Fruit fly (Drosophila melanogaster) whole organism, embryonic: ENCODE measurements around the gene CG14960.

ENCODE experiments used
- ATbp ChIP-seq: fragments of 200-800 bp; sonication (Bioruptor generic); optimal IDR thresholded peaks from 2 replicates; lab custom pipeline; 2017; ENCODE audit warnings: missing biosample characterization, mild to moderate bottlenecking, missing genetic modification characterization, missing genetic modification reagents
- Adf1 ChIP-seq: fragments of 200-800 bp; sonication (Bioruptor generic); IDR thresholded peaks from 2 replicates; pipeline ENCODE4 v1.3.6; 2022; ENCODE audit warnings: missing biosample characterization, missing genetic modification characterization
- Bdp1 ChIP-seq: fragments of 200-800 bp; sonication (Bioruptor generic); optimal IDR thresholded peaks from 3 replicates; lab custom pipeline; 2016; ENCODE audit warnings: missing biosample characterization, missing genetic modification characterization
- Bteb2 ChIP-seq: fragments of 200-800 bp; sonication (Bioruptor generic); optimal IDR thresholded peaks from 2 replicates; lab custom pipeline; 2016; ENCODE audit warnings: missing biosample characterization, missing genetic modification characterization
- CG10321 ChIP-seq: fragments of 200-800 bp; sonication (Bioruptor generic); IDR thresholded peaks from 2 replicates; pipeline ENCODE4 v1.3.6; 2022; ENCODE audit warnings: missing biosample characterization, missing genetic modification characterization
- CG11695 ChIP-seq: fragments of 200-800 bp; sonication (Bioruptor generic); IDR thresholded peaks from 3 replicates; pipeline ENCODE4 v1.3.6; 2022; ENCODE audit warnings: missing biosample characterization, missing genetic modification characterization
- CG11696 ChIP-seq: fragments of 200-800 bp; sonication (Bioruptor generic); IDR thresholded peaks from 2 replicates; pipeline ENCODE4 v1.3.6; 2022; ENCODE audit warnings: missing biosample characterization, missing genetic modification characterization
- CG12942 ChIP-seq: fragments of 200-800 bp; sonication (Bioruptor generic); optimal IDR thresholded peaks from 3 replicates; lab custom pipeline; 2016; ENCODE audit warnings: missing biosample characterization, missing genetic modification characterization
- CG14965 ChIP-seq: fragments of 200-800 bp; sonication (Bioruptor generic); optimal IDR thresholded peaks from 2 replicates; lab custom pipeline; 2016; ENCODE audit warnings: missing biosample characterization, missing genetic modification characterization, borderline replicate concordance
- CG15073 ChIP-seq: fragments of 200-800 bp; sonication (Bioruptor generic); optimal IDR thresholded peaks from 2 replicates; lab custom pipeline; 2016; ENCODE audit warnings: missing biosample characterization, missing genetic modification characterization
- CG1603 ChIP-seq: fragments of 200-800 bp; sonication (Bioruptor generic); optimal IDR thresholded peaks from 2 replicates; lab custom pipeline; 2019; ENCODE audit warnings: missing biosample characterization, mild to moderate bottlenecking, missing genetic modification characterization, moderate library complexity
- CG17328 ChIP-seq: fragments of 200-800 bp; sonication (Bioruptor generic); IDR thresholded peaks from 2 replicates; pipeline ENCODE4 v1.3.6; 2022; ENCODE audit warnings: missing biosample characterization, missing genetic modification characterization
- CG18011 ChIP-seq: fragments of 200-800 bp; sonication (Bioruptor generic); optimal IDR thresholded peaks from 2 replicates; lab custom pipeline; 2017; ENCODE audit warnings: missing biosample characterization, missing genetic modification characterization, mild to moderate bottlenecking, moderate library complexity, missing genotype
- CG1832 ChIP-seq: fragments of 200-800 bp; sonication (Bioruptor generic); optimal IDR thresholded peaks from 2 replicates; lab custom pipeline; 2017; ENCODE audit warnings: missing biosample characterization, mild to moderate bottlenecking, missing genetic modification characterization, inconsistent platforms
- CG30020 ChIP-seq: fragments of 200-800 bp; optimal IDR thresholded peaks from 2 replicates; lab custom pipeline; 2019; ENCODE audit warnings: missing biosample characterization, mild to moderate bottlenecking, missing genetic modification characterization, moderate library complexity
- CG6272 ChIP-seq: fragments of 200-800 bp; sonication (Bioruptor generic); IDR thresholded peaks from 2 replicates; pipeline ENCODE4 v1.3.6; 2022; ENCODE audit warnings: missing biosample characterization, missing genetic modification characterization
- CG7372 ChIP-seq: fragments of 200-800 bp; sonication (Bioruptor generic); IDR thresholded peaks from 2 replicates; pipeline ENCODE4 v1.3.6; 2022; ENCODE audit warnings: missing biosample characterization, missing genetic modification characterization
- CG7963 ChIP-seq: fragments of 200-800 bp; sonication (Bioruptor generic); IDR thresholded peaks from 3 replicates; pipeline ENCODE4 v1.3.6; 2022; ENCODE audit warnings: missing biosample characterization, missing genetic modification characterization; ENCODE audit not compliant: partially characterized antibody
- CG8478 ChIP-seq: fragments of >200 bp; optimal IDR thresholded peaks from 2 replicates; lab custom pipeline; 2018
- CG9817 ChIP-seq: fragments of 200-800 bp; sonication (Bioruptor generic); optimal IDR thresholded peaks from 2 replicates; lab custom pipeline; 2018; ENCODE audit warnings: missing biosample characterization, mild to moderate bottlenecking, missing genetic modification characterization, moderate library complexity
- CTCF ChIP-seq: fragments of 200-800 bp; sonication (Bioruptor generic); optimal IDR thresholded peaks from 2 replicates; lab custom pipeline; 2017; ENCODE audit warnings: missing biosample characterization, mild to moderate bottlenecking, missing genetic modification characterization, moderate library complexity
- Camta ChIP-seq: fragments of 200-800 bp; sonication (Bioruptor generic); optimal IDR thresholded peaks from 2 replicates; lab custom pipeline; 2016; ENCODE audit warnings: missing biosample characterization, missing genetic modification characterization
- D19A ChIP-seq: fragments of 200-800 bp; optimal IDR thresholded peaks from 3 replicates; lab custom pipeline; 2019; ENCODE audit warnings: missing biosample characterization, mild to moderate bottlenecking, missing genetic modification characterization, moderate library complexity
- Dek ChIP-seq: fragments of 200-800 bp; sonication (Bioruptor generic); optimal IDR thresholded peaks from 3 replicates; lab custom pipeline; 2019; ENCODE audit warnings: missing biosample characterization, mild to moderate bottlenecking, missing genetic modification characterization, moderate library complexity
- Ets65A ChIP-seq: fragments of 200-800 bp; sonication (Bioruptor generic); peaks from one replicate; lab custom pipeline; 2016; ENCODE audit warnings: missing biosample characterization, missing genetic modification characterization
- HmgZ ChIP-seq: fragments of 200-800 bp; sonication (Bioruptor generic); optimal IDR thresholded peaks from 2 replicates; lab custom pipeline; 2018; ENCODE audit warnings: missing biosample characterization, mild to moderate bottlenecking, missing genetic modification characterization
- Hr3 ChIP-seq: fragments of 200-800 bp; sonication (Bioruptor generic); optimal IDR thresholded peaks from 3 replicates; lab custom pipeline; 2016; ENCODE audit warnings: missing biosample characterization, missing genetic modification characterization
- Lhr ChIP-seq: fragments of 200-800 bp; sonication (Bioruptor generic); optimal IDR thresholded peaks from 3 replicates; lab custom pipeline; 2017; ENCODE audit warnings: mild to moderate bottlenecking, missing biosample characterization, missing genetic modification reagents, missing genetic modification characterization
- NFAT ChIP-seq: fragments of 200-800 bp; sonication (Bioruptor generic); IDR thresholded peaks from 2 replicates; pipeline ENCODE4 v1.3.6; 2022; ENCODE audit warnings: missing biosample characterization, missing genetic modification characterization
- PHDP ChIP-seq: fragments of 200-800 bp; sonication (Bioruptor generic); optimal IDR thresholded peaks from 3 replicates; lab custom pipeline; 2018; ENCODE audit warnings: missing biosample characterization, mild to moderate bottlenecking, missing genetic modification characterization, moderate library complexity
- Scr ChIP-seq: fragments of 200-800 bp; sonication (Bioruptor generic); IDR thresholded peaks from 2 replicates; pipeline ENCODE4 v1.3.6; 2022; ENCODE audit warnings: missing biosample characterization, missing genetic modification characterization; ENCODE audit not compliant: partially characterized antibody
- Sox102F ChIP-seq: fragments of 200-800 bp; sonication (Bioruptor generic); optimal IDR thresholded peaks from 2 replicates; lab custom pipeline; 2018; ENCODE audit warnings: missing biosample characterization, mild to moderate bottlenecking, missing genetic modification characterization, moderate library complexity
- Sry-β ChIP-seq: fragments of 200-800 bp; sonication (Bioruptor generic); optimal IDR thresholded peaks from 2 replicates; lab custom pipeline; 2018; ENCODE audit warnings: missing biosample characterization, mild to moderate bottlenecking, missing genetic modification characterization, moderate library complexity
- Sry-δ ChIP-seq: fragments of 200-800 bp; sonication (Bioruptor generic); optimal IDR thresholded peaks from 2 replicates; lab custom pipeline; 2016; ENCODE audit warnings: missing biosample characterization, missing genetic modification characterization
- Stat92E ChIP-seq, 3 experiments: fragments of >200 bp in 2 of 3; fragments of 200-800 bp in 1 of 3; sonication (Bioruptor generic) in 1 of 3; optimal IDR thresholded peaks; 2 replicates each; lab custom pipeline; 2017 to 2019; ENCODE audit warnings: missing biosample characterization in 3 of 3, missing genetic modification characterization in 3 of 3, mild to moderate bottlenecking in 1 of 3, moderate library complexity in 1 of 3
- ato ChIP-seq: fragments of 200-800 bp; sonication (Bioruptor generic); IDR thresholded peaks from 2 replicates; pipeline ENCODE4 v1.3.6; 2022; ENCODE audit warnings: missing biosample characterization, missing genetic modification characterization; ENCODE audit not compliant: partially characterized antibody
- chif ChIP-seq, 2 experiments: fragments of 200-800 bp; sonication (Bioruptor generic); optimal IDR thresholded peaks; 3 replicates each; lab custom pipeline; 2016; ENCODE audit warnings: missing biosample characterization in 2 of 2, missing genetic modification characterization in 2 of 2
- chinmo ChIP-seq: fragments of 200-800 bp; sonication (Bioruptor generic); IDR thresholded peaks from 4 replicates; pipeline ENCODE4 v1.3.6; 2022; ENCODE audit warnings: missing biosample characterization, missing genetic modification characterization; ENCODE audit not compliant: partially characterized antibody
- dati ChIP-seq: fragments of 200-800 bp; sonication (Bioruptor generic); IDR thresholded peaks from 2 replicates; pipeline ENCODE4 v1.3.6; 2022; ENCODE audit warnings: missing biosample characterization, missing genetic modification characterization
- dimm ChIP-seq: fragments of 200-800 bp; sonication (Bioruptor generic); IDR thresholded peaks from 2 replicates; pipeline ENCODE4 v1.3.6; 2022; ENCODE audit warnings: missing biosample characterization, missing genetic modification characterization
- eve ChIP-seq, 2 experiments: fragments of >200 bp; optimal IDR thresholded peaks; 2 replicates each; lab custom pipeline; 2017; ENCODE audit warnings: missing biosample characterization in 2 of 2, missing genetic modification characterization in 2 of 2
- eyg ChIP-seq: fragments of 200-800 bp; sonication (Bioruptor generic); optimal IDR thresholded peaks from 3 replicates; lab custom pipeline; 2016; ENCODE audit warnings: missing biosample characterization, missing genetic modification characterization
- lilli ChIP-seq: fragments of 200-800 bp; sonication (Bioruptor generic); optimal IDR thresholded peaks from 3 replicates; lab custom pipeline; 2016; ENCODE audit warnings: missing biosample characterization, missing genetic modification characterization
- maf-S ChIP-seq: fragments of 200-800 bp; sonication (Bioruptor generic); optimal IDR thresholded peaks from 2 replicates; lab custom pipeline; 2016; ENCODE audit warnings: missing biosample characterization, missing genetic modification characterization
- schlank ChIP-seq: fragments of 200-800 bp; sonication (Bioruptor generic); optimal IDR thresholded peaks from 2 replicates; lab custom pipeline; 2018; ENCODE audit warnings: missing biosample characterization, mild to moderate bottlenecking, missing genetic modification characterization
- tio ChIP-seq: fragments of 200-800 bp; sonication (Bioruptor generic); optimal IDR thresholded peaks from 2 replicates; lab custom pipeline; 2017; ENCODE audit warnings: missing biosample characterization, missing genetic modification characterization, inconsistent platforms
- tx ChIP-seq: fragments of 200-800 bp; sonication (Bioruptor generic); optimal IDR thresholded peaks from 2 replicates; lab custom pipeline; 2016; ENCODE audit warnings: missing biosample characterization, missing genetic modification characterization
- unpg ChIP-seq: fragments of 200-800 bp; sonication (Bioruptor generic); optimal IDR thresholded peaks from 3 replicates; lab custom pipeline; 2018; ENCODE audit warnings: missing biosample characterization, mild to moderate bottlenecking, missing genetic modification characterization, moderate library complexity
- wor ChIP-seq: fragments of 200-800 bp; sonication (Bioruptor generic); IDR thresholded peaks from 2 replicates; pipeline ENCODE4 v1.3.6; 2022; ENCODE audit warnings: missing biosample characterization, missing genetic modification characterization

The CG14960 gene

dm6 chr3L:3301171-3301738, 30.4 kb downstream of the CG14960 start (continued):
- TF ChIP-seq Stat92E (GFP tag; optimal IDR thresholded peaks at IDR 0.05; lab: Kevin White, UChicago), result peak in 2 of 3 experiments; percentile 26 to 37
- TF ChIP-seq CG11696 (GFP tag; lab: Robert Waterston, UW), result peak; percentile 73
- peak; percentile 89 for TF ChIP-seq wor (GFP tag; lab: Robert Waterston, UW)
- TF ChIP-seq dati, result 0 out of 2 replicates have a peak, but pooled peaks have one; percentile 14
- TF ChIP-seq CG17328 (GFP tag; lab: Robert Waterston, UW), result peak; percentile 89
- peak; percentile 84 for TF ChIP-seq CG9817 (tag; lab: Kevin White, UChicago)
- TF ChIP-seq Ets65A (GFP tag; lab: Kevin White, UChicago), result peak; percentile 98
- TF ChIP-seq ato (GFP tag; lab: Robert Waterston, UW), result no peak
- TF ChIP-seq NFAT (GFP tag; lab: Robert Waterston, UW), result peak; percentile 80
- TF ChIP-seq CG11695 (GFP tag; lab: Robert Waterston, UW), result peak; percentile 94

dm6 chr3L:3303087-3303526, 32.3 kb downstream of the CG14960 start, which contains the start of gene CG14968:
TSS of gene CG14968 (minus strand) at chr3L:3303112.
- peak; percentile 97 for TF ChIP-seq Sox102F (GFP tag; lab: Kevin White, UChicago)
- TF ChIP-seq CG6272 (GFP tag; lab: Robert Waterston, UW), result peak; percentile 91
- peak; percentile 94 for TF ChIP-seq CG7372 (GFP tag; lab: Robert Waterston, UW)
- peak; percentile 81 for TF ChIP-seq CG10321 (GFP tag; lab: Robert Waterston, UW)
- no peak for TF ChIP-seq CG14965 (GFP tag; lab: Kevin White, UChicago)
- peak; percentile 45 for TF ChIP-seq CG15073 (GFP tag; lab: Kevin White, UChicago)
- peak; percentile 91 for TF ChIP-seq Hr3 (GFP tag; lab: Kevin White, UChicago)
- TF ChIP-seq CG1832, result no peak
- peak; percentile 90 for TF ChIP-seq Bteb2
- TF ChIP-seq Scr (GFP tag; lab: Robert Waterston, UW), result no peak
- peak; percentile 85 for TF ChIP-seq Camta (GFP tag; lab: Kevin White, UChicago)
- TF ChIP-seq CG12942 (GFP tag; lab: Kevin White, UChicago), result peak; percentile 92
- peak in 1 of 2 experiments; percentile 86 for TF ChIP-seq eve (GFP tag; optimal IDR thresholded peaks at IDR 0.05; lab: Kevin White, UChicago)
- peak; percentile 70 for TF ChIP-seq schlank (tag; lab: Kevin White, UChicago)
- peak; percentile 62 for TF ChIP-seq eyg (GFP tag; lab: Kevin White, UChicago)
- peak; percentile 84 for TF ChIP-seq tio (GFP tag; lab: Kevin White, UChicago)
- TF ChIP-seq PHDP (tag; lab: Kevin White, UChicago), result peak; percentile 97
- peak; percentile 60 for TF ChIP-seq CTCF (GFP tag; lab: Kevin White, UChicago)
- peak; percentile 91 for TF ChIP-seq lilli (GFP tag; lab: Kevin White, UChicago)
- TF ChIP-seq chinmo (GFP tag; lab: Robert Waterston, UW), result no peak
- peak; percentile 93 for TF ChIP-seq HmgZ (tag; lab: Kevin White, UChicago)
- peak; percentile 70 for TF ChIP-seq Bdp1 (GFP tag; lab: Kevin White, UChicago)
- TF ChIP-seq dimm (GFP tag; lab: Robert Waterston, UW), result peak; percentile 87
- peak; percentile 84 for TF ChIP-seq Adf1 (GFP tag; lab: Robert Waterston, UW)
- TF ChIP-seq chif (GFP tag; optimal IDR thresholded peaks at IDR 0.05; lab: Kevin White, UChicago), result peak; percentile 41 to 67
- TF ChIP-seq CG18011 (GFP tag; lab: Kevin White, UChicago), result peak; percentile 83
- TF ChIP-seq CG7963 (GFP tag; lab: Robert Waterston, UW), result no peak
- TF ChIP-seq unpg (GFP tag; lab: Kevin White, UChicago), result peak; percentile 95
- TF ChIP-seq tx, result peak; percentile 48
- TF ChIP-seq CG8478 (lab: Kevin White, UChicago), result no peak
- peak; percentile 51 for TF ChIP-seq maf-S
- peak; percentile 69 for TF ChIP-seq Lhr
- peak; percentile 93 for TF ChIP-seq Dek (tag; lab: Kevin White, UChicago)
- peak; percentile 89 for TF ChIP-seq ATbp (GFP tag; lab: Kevin White, UChicago)
- peak; percentile 36 for TF ChIP-seq CG1603
- peak; percentile 36 for TF ChIP-seq Sry-δ (GFP tag; lab: Kevin White, UChicago)
- TF ChIP-seq D19A (tag; lab: Kevin White, UChicago), result peak; percentile 84
- TF ChIP-seq Sry-β, result peak; percentile 93
- TF ChIP-seq CG30020 (tag; lab: Kevin White, UChicago), result peak; percentile 49
